Worm (Caenorhabditis elegans): ENCODE data around the gene che-2.

The che-2 gene

DNA sequence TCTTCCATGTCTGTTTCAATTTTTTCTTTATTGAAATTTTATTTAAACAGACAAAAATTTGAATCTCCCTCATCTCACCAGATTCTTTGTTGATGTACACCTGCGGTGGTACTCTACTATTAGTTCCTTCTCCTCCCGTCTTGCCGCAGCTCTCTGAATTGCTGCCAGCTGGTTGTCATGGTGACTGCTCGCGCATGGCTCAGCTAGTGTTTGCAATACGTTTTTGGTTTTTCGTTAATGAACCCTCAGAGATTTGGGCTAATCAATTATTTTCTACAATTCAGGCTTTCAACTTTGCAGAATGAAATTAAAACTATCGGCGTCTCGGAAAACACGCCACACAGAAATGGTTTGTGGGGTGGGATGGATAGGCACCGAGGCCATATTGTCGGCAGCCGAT, at the start of gene che-2:
che-2 (plus strand) TSS at position 301 of the 400 bp plus-strand sequence.
- TF ChIP-seq him-1 (tag; optimal IDR thresholded peaks at IDR 0.05) (no peak), dao-5 (tag; optimal IDR thresholded peaks at IDR 0.05) (no peak)

- no peak for TF ChIP-seq dao-5 (tag; optimal IDR thresholded peaks at IDR 0.05)
- TF ChIP-seq W03F9.2 (tag; optimal IDR thresholded peaks at IDR 0.05), result no peak
- no peak for TF ChIP-seq him-1 (tag; optimal IDR thresholded peaks at IDR 0.05)
Measured at ce11 chrX:431596-431995, 49.7 kb upstream of the che-2 start.

DNA sequence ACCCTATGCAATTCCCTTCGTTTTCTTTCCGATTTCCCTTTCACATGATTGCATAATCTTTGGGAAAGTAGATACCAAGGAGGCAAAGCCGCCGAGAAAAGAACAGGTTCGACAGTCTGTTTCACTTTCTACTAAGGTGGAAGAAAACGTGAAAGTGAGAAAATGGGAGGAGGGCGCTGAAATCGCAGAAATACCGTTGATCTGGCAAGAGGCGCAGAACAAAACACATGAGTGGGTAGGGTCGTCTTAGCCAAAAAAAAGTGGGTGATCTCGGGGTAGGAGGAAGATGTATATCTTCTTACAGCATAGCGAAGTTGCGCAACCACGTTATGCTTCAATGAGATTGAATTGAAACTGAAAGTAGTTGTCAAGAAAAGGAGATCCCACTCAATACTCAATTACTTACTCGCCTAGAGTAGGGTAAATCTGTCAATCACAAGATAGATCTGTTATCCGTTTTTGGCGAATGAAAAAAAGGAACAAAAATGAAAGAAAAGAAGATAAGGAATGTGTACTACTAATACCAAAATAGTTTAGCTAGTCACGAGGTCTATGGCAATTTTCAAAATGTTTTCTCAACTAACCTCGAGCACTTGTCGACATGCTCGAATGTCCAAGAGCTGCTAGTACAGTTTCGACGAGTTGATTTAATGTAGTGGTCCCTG, 48.1 kb upstream of the che-2 start:
- TF ChIP-seq W03F9.2 (tag; optimal IDR thresholded peaks at IDR 0.05) (no peak), him-1 (tag; optimal IDR thresholded peaks at IDR 0.05) (no peak), dao-5 (tag; optimal IDR thresholded peaks at IDR 0.05) (no peak)

DNA sequence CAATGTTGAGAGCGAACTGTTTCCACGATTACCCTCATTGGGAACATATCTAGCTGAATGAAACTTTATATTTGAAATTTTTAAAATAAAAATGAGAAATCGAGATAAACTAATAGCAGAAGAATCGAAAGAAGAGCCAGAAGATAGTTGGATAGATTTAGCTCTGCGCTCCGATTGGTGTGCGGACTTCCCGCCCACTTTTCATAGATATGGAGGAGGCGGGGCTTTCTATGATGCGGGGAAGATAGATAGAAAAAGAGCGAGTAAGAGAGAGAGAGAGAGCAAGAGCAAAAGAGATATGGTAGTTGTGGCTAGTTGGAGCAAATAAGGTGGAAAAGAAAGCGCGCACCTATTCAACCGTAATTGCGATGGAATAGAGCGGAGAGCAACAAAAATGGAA, 47.5 kb upstream of the che-2 start, which contains the start of gene dve-1:
dve-1 (minus strand) TSS at position 66 of the 400 bp plus-strand sequence.
- TF ChIP-seq W03F9.2 (tag; optimal IDR thresholded peaks at IDR 0.05) (no peak), him-1 (tag; optimal IDR thresholded peaks at IDR 0.05) (no peak), dao-5 (tag; optimal IDR thresholded peaks at IDR 0.05) (no peak)

- TF ChIP-seq W03F9.2 (tag; optimal IDR thresholded peaks at IDR 0.05) (no peak), him-1 (tag; optimal IDR thresholded peaks at IDR 0.05) (no peak), dao-5 (tag; optimal IDR thresholded peaks at IDR 0.05) (no peak)
Measured at ce11 chrX:438396-438795, 42.9 kb upstream of the che-2 start.

ce11 chrX:439031-439430, 42.2 kb upstream of the che-2 start:
- TF ChIP-seq him-1 (tag; optimal IDR thresholded peaks at IDR 0.05) (no peak), dao-5 (tag; optimal IDR thresholded peaks at IDR 0.05) (no peak), W03F9.2 (tag; optimal IDR thresholded peaks at IDR 0.05) (no peak)

- TF ChIP-seq dao-5 (tag; optimal IDR thresholded peaks at IDR 0.05) (no peak), him-1 (tag; optimal IDR thresholded peaks at IDR 0.05) (no peak), W03F9.2 (tag; optimal IDR thresholded peaks at IDR 0.05) (no peak)
Measured at ce11 chrX:440420-440819, 40.8 kb upstream of the che-2 start.

DNA sequence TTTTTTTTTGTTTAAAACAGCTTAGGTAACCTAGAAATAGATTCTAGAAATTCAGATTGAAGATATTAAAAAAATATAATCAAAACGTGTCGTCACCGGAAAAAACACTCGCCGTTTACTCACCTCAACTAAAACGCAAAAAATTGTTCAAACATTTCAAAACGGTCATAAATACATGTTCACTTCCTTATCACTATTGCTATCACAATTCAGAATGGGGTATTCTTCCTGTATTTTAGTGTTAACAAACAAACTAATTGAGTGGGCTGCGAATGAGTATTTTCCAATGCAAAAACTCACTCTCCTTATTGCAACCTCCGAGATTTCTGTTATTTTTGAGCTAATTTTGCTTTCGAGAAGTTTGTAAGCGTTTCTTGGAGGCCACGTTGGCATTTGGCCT, 31.4 kb upstream of the che-2 start, which contains the start of gene F52D1.2:
F52D1.2 (minus strand) TSS at position 393 of the 400 bp plus-strand sequence.
- TF ChIP-seq him-1 (tag; optimal IDR thresholded peaks at IDR 0.05) (no peak), dao-5 (tag; optimal IDR thresholded peaks at IDR 0.05) (no peak), W03F9.2 (tag; optimal IDR thresholded peaks at IDR 0.05) (no peak)

DNA sequence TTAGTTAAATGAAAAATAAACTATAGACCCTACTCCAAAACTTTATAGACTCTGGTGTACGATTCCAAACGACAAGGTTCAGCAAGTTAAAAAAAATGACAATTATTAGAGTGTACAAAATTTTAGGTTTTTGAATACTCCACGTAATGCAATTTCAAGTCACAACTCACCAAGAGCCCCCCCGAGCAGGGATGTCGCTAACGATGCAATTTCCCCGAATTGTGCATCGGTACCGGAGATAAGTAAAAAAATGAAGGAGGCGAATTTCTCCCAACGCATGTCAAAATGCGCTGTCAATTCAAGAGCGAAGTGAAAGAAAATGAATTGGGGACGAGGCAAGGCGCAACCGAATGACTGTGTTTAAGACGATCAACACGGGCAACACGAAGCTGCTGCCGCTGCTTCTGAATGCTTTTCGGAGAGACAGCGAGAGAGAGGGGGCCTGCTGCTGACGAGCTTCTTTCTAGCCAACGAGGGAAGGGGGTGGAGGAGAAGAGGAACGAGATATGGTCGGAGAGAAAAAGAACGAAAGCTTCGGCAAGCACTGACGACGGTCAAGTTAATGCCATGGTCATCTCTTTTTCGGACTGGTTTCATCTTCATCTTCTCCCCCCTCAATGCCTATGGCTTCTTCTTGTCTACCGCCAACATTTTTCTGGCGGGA, 24.0 kb upstream of the che-2 start, which contains the start of gene abu-12:
abu-12 (minus strand) TSS at position 472 of the 664 bp plus-strand sequence.
- no peak for TF ChIP-seq dao-5 (tag; optimal IDR thresholded peaks at IDR 0.05)
- no peak for TF ChIP-seq him-1 (tag; optimal IDR thresholded peaks at IDR 0.05)
- TF ChIP-seq W03F9.2 (tag; optimal IDR thresholded peaks at IDR 0.05), result no peak

DNA sequence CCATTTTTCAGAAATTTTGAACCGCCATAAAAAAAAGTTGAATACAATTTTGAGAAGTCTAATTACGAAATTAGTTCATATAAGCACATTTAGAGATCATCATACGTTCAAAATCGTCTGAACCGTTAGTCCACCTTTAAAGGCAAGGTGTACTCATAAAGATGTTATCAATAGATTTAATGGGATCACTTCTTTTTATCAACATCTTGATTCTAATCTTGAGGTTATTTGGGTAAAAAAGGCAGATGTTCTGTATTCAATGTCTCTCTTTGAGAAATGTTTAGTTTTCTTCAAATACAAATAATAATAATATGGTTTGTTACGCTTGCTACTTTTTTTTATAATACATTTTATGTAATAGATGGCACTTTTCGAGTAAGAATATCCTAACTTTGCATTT, 21.9 kb upstream of the che-2 start:
- TF ChIP-seq W03F9.2 (tag; optimal IDR thresholded peaks at IDR 0.05) (no peak), him-1 (tag; optimal IDR thresholded peaks at IDR 0.05) (no peak), dao-5 (tag; optimal IDR thresholded peaks at IDR 0.05) (no peak)

- TF ChIP-seq W03F9.2 (tag; optimal IDR thresholded peaks at IDR 0.05), result no peak
- no peak for TF ChIP-seq him-1 (tag; optimal IDR thresholded peaks at IDR 0.05)
- no peak for TF ChIP-seq dao-5 (tag; optimal IDR thresholded peaks at IDR 0.05)
Measured at ce11 chrX:460351-460750, 20.9 kb upstream of the che-2 start, which contains the start of gene aagr-4. TSS of gene aagr-4 (plus strand) at chrX:460651.

DNA sequence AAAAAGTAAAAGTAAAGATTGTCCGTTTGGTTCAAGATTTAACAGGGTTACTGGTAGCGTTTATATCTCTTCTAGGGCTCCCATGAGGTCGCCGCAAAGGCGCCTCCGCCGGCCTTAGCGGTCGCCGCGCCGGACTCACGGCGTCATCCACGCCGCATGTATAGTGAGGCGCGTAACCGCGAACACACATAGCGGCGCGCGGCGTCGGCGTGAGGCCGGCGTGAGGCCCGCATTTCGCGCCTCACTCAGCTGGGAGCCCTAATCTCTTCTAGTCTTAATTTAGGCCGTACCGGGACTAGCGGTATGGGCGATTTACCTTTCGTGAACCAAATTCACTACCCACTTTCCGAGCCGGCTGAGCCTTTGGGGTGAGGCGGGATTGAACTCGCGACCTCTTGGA, 19.6 kb upstream of the che-2 start:
- no peak for TF ChIP-seq him-1 (tag; optimal IDR thresholded peaks at IDR 0.05)
- no peak for TF ChIP-seq W03F9.2 (tag; optimal IDR thresholded peaks at IDR 0.05)
- TF ChIP-seq dao-5 (tag; optimal IDR thresholded peaks at IDR 0.05), result no peak

- TF ChIP-seq W03F9.2 (tag; optimal IDR thresholded peaks at IDR 0.05), result no peak
- no peak for TF ChIP-seq dao-5 (tag; optimal IDR thresholded peaks at IDR 0.05)
- no peak for TF ChIP-seq him-1 (tag; optimal IDR thresholded peaks at IDR 0.05)
Measured at ce11 chrX:467338-467823, 13.9 kb upstream of the che-2 start.

DNA sequence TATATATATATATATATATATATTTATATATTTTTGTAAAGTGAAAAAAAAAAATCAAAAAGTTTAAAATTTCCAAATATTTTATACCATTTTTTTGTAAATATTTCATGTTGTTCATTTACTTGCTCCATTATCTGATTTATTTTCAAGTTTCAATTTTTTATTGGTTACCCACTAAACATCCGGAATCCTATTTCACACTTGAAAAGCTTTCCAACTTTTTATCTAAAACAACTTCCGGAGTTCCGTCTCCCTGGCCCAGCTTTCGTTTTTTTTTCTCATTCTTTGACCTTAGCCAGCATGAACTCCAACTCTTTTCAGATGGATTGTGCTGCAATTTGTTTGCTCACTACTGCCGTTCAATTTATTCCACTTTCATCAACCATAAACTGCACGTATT, 5.0 kb upstream of the che-2 start, which contains the start of gene F38G1.3:
F38G1.3 (plus strand) TSS at position 301 of the 400 bp plus-strand sequence.
- TF ChIP-seq dao-5 (tag; optimal IDR thresholded peaks at IDR 0.05), result no peak
- TF ChIP-seq him-1 (tag; optimal IDR thresholded peaks at IDR 0.05), result no peak
- no peak for TF ChIP-seq W03F9.2 (tag; optimal IDR thresholded peaks at IDR 0.05)
